Fruit fly (Drosophila melanogaster): ENCODE data around the gene Obp18a.

Obp18a gene

dm6 chrX:19163446-19163845 lies 27.8 kb upstream of the Obp18a start:
- no peak for TF ChIP-seq CG8478 (optimal IDR thresholded peaks at IDR 0.05)
- no peak for TF ChIP-seq CTCF (optimal IDR thresholded peaks at IDR 0.05)

dm6 chrX:19162249-19162914 lies 26.7 kb upstream of the Obp18a start:
- TF ChIP-seq CTCF (optimal IDR thresholded peaks at IDR 0.05) (no peak), CG8478 (optimal IDR thresholded peaks at IDR 0.05) (no peak)

dm6 chrX:19160635-19161407 lies 25.2 kb upstream of the Obp18a start:
- TF ChIP-seq CTCF (optimal IDR thresholded peaks at IDR 0.05), result no peak
- no peak for TF ChIP-seq CG8478 (optimal IDR thresholded peaks at IDR 0.05)

dm6 chrX:19159942-19160341 lies 24.3 kb upstream of the Obp18a start:
- TF ChIP-seq CG8478 (optimal IDR thresholded peaks at IDR 0.05) (no peak), CTCF (optimal IDR thresholded peaks at IDR 0.05) (no peak)

- TF ChIP-seq CTCF (optimal IDR thresholded peaks at IDR 0.05) (no peak), CG8478 (optimal IDR thresholded peaks at IDR 0.05) (no peak)
These were observed 23.0 kb upstream of the Obp18a start for dm6 chrX:19158519-19159289.

dm6 chrX:19157471-19157870 lies 21.8 kb upstream of the Obp18a start:
- TF ChIP-seq CG8478 (optimal IDR thresholded peaks at IDR 0.05) (no peak), CTCF (optimal IDR thresholded peaks at IDR 0.05) (no peak)

- no peak for TF ChIP-seq CTCF (optimal IDR thresholded peaks at IDR 0.05)
- no peak for TF ChIP-seq CG8478 (optimal IDR thresholded peaks at IDR 0.05)
These were observed 20.3 kb upstream of the Obp18a start for dm6 chrX:19155922-19156437.

- TF ChIP-seq CG8478 (optimal IDR thresholded peaks at IDR 0.05), result no peak
- no peak for TF ChIP-seq CTCF (optimal IDR thresholded peaks at IDR 0.05)
These were observed 19.3 kb upstream of the Obp18a start for dm6 chrX:19154998-19155397.

dm6 chrX:19154249-19154648 lies 18.6 kb upstream of the Obp18a start:
- no peak for TF ChIP-seq CG8478 (optimal IDR thresholded peaks at IDR 0.05)
- no peak for TF ChIP-seq CTCF (optimal IDR thresholded peaks at IDR 0.05)

dm6 chrX:19153288-19154130 lies 17.8 kb upstream of the Obp18a start:
- TF ChIP-seq CTCF (optimal IDR thresholded peaks at IDR 0.05) (no peak), CG8478 (optimal IDR thresholded peaks at IDR 0.05) (no peak)

dm6 chrX:19152570-19153287 lies 17.1 kb upstream of the Obp18a start:
- TF ChIP-seq CTCF (optimal IDR thresholded peaks at IDR 0.05) (no peak), CG8478 (optimal IDR thresholded peaks at IDR 0.05) (no peak)

dm6 chrX:19149511-19149876 lies 13.8 kb upstream of the Obp18a start:
- no peak for TF ChIP-seq CTCF (optimal IDR thresholded peaks at IDR 0.05)
- TF ChIP-seq CG8478 (optimal IDR thresholded peaks at IDR 0.05), result no peak

dm6 chrX:19148798-19149510 lies 13.3 kb upstream of the Obp18a start:
- TF ChIP-seq CG8478 (optimal IDR thresholded peaks at IDR 0.05) (no peak), CTCF (optimal IDR thresholded peaks at IDR 0.05) (no peak)

All from S2 (cell line).